Fruit fly (Drosophila melanogaster): Measurements from ENCODE around the gene CG15599.
A peak's percentile ranks its signal among the peaks of the same experiment; 100 is the strongest.

Gene CG15599

DNA sequence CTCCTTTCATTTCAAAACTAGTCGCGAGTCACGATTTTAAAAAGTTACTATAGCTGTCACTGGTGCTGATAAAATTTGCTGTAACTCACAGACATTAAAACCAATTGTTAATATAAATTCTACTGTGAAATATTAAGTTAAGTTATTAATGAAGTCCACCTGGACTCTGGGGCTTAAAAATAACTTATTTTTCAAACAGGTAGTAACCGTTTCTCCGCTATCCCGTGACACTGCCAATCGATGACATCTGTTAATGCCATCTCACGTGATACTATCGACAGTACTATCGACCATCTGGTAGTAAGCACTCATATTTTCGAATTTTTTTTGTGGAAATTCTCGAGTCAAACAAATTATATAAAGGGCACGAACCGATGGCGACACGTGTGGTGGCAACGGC, 45.3 kb upstream of the CG15599 start, which contains the start of the genes CG12379 and MagR (continued):
- TF ChIP-seq ro (GFP tag; IDR thresholded peaks at IDR 0.05) (0 out of 2 replicates have a peak, but pooled peaks have one; percentile 14), Nf-YB (GFP tag; optimal IDR thresholded peaks at IDR 0.05) (no peak), jumu (GFP tag; optimal IDR thresholded peaks at IDR 0.05) (peak; percentile 52), crc (GFP tag; optimal IDR thresholded peaks at IDR 0.05) (peak; percentile 35), chinmo (GFP tag; IDR thresholded peaks at IDR 0.05; ENCODE audit: partially characterized antibody) (0 out of 4 replicates have a peak, but pooled peaks have one; percentile 67), CG43689 (GFP tag; IDR thresholded peaks at IDR 0.05) (no peak), Ets97D (GFP tag; optimal IDR thresholded peaks at IDR 0.05) (peak; percentile 30), Dip3 (GFP tag; optimal IDR thresholded peaks at IDR 0.05) (peak; percentile 34), disco-r (GFP tag; optimal IDR thresholded peaks at IDR 0.05) (peak; percentile 18), chif (GFP tag; optimal IDR thresholded peaks at IDR 0.05) (peak; percentile 8 to 29), tll (GFP tag; optimal IDR thresholded peaks at IDR 0.05) (peak in 1 of 2 experiments; percentile 83), Deaf1 (tag; optimal IDR thresholded peaks at IDR 0.05) (peak; percentile 30), CG4404 (GFP tag; IDR thresholded peaks at IDR 0.05) (peak; percentile 55; the same call in 1 of the 2 replicates), CG10543 (GFP tag; optimal IDR thresholded peaks at IDR 0.05) (no peak), emc (GFP tag; optimal IDR thresholded peaks at IDR 0.05) (peak; percentile 9), CG17186 (GFP tag; optimal IDR thresholded peaks at IDR 0.05) (peak; percentile 7), CG14965 (GFP tag; optimal IDR thresholded peaks at IDR 0.05; ENCODE audit: borderline replicate concordance) (no peak), CG16813 (GFP tag; IDR thresholded peaks at IDR 0.05; ENCODE audit: partially characterized antibody) (peak; percentile 87), Abd-B (GFP tag; optimal IDR thresholded peaks at IDR 0.05) (peak; percentile 63), CG9215 (GFP tag; IDR thresholded peaks at IDR 0.05) (peak; percentile 63), CG3847 (GFP tag; IDR thresholded peaks at IDR 0.05) (peak; percentile 71), CG12104 (GFP tag; optimal IDR thresholded peaks at IDR 0.05) (peak; percentile 46), Hr3 (GFP tag; optimal IDR thresholded peaks at IDR 0.05) (peak; percentile 54), CG8765 (GFP tag; IDR thresholded peaks at IDR 0.05) (no peak), Rx (GFP tag; IDR thresholded peaks at IDR 0.05) (no peak), esg (GFP tag; conservative IDR thresholded peaks at IDR 0.05) (peak; percentile 51; the same call in 1 of the 2 replicates), CG9609 (GFP tag; optimal IDR thresholded peaks at IDR 0.05) (peak; percentile 31), CG8290 (GFP tag; optimal IDR thresholded peaks at IDR 0.05) (peak; percentile 29), CG8290 (tag; optimal IDR thresholded peaks at IDR 0.05) (no peak), CG31441 (GFP tag; IDR thresholded peaks at IDR 0.05) (peak; percentile 96), Atf6 (GFP tag; IDR thresholded peaks at IDR 0.05) (peak; percentile 59; the same call in 1 of the 2 replicates), lmd (GFP tag; IDR thresholded peaks at IDR 0.05) (peak; percentile 62), pnt (GFP tag; optimal IDR thresholded peaks at IDR 0.05) (peak; percentile 36), sr (GFP tag; IDR thresholded peaks at IDR 0.05) (no peak), CG34422 (GFP tag; IDR thresholded peaks at IDR 0.05) (no peak), Dp (GFP tag; optimal IDR thresholded peaks at IDR 0.05) (peak; percentile 36), Adf1 (GFP tag; IDR thresholded peaks at IDR 0.05) (0 out of 2 replicates have a peak, but pooled peaks have one; percentile 20), az2 (GFP tag; optimal IDR thresholded peaks at IDR 0.05) (peak; percentile 31), Hmx (GFP tag; optimal IDR thresholded peaks at IDR 0.05) (peak; percentile 15), phol (tag; optimal IDR thresholded peaks at IDR 0.05) (peak; percentile 74), CG31388 (GFP tag; optimal IDR thresholded peaks at IDR 0.05) (no peak), sob (GFP tag; IDR thresholded peaks at IDR 0.05) (peak; percentile 58), CG8944 (GFP tag; optimal IDR thresholded peaks at IDR 0.05) (no peak), CG6791 (GFP tag; IDR thresholded peaks at IDR 0.05; ENCODE audit: partially characterized antibody) (peak; percentile 67; the same call in 2 of the 3 replicates), so (GFP tag; IDR thresholded peaks at IDR 0.05) (no peak), tap (tag; optimal IDR thresholded peaks at IDR 0.05) (no peak), MTF-1 (GFP tag; optimal IDR thresholded peaks at IDR 0.05; ENCODE audit: borderline replicate concordance) (no peak), H15 (GFP tag; IDR thresholded peaks at IDR 0.05) (no peak; the same call in 2 of the 3 replicates), Oli (tag; optimal IDR thresholded peaks at IDR 0.05) (no peak), CG8924 (tag; optimal IDR thresholded peaks at IDR 0.05) (peak; percentile 48), CG18011 (GFP tag; optimal IDR thresholded peaks at IDR 0.05) (peak; percentile 25)

Data from whole organism, embryonic.